Fruit fly (Drosophila melanogaster): ENCODE measurements around the gene CG32638.

Gene CG32638

dm6 chrX:13135702-13136101 lies 7.1 kb upstream of the CG32638 start (continued):
- no peak for TF ChIP-seq CG31365 (tag; optimal IDR thresholded peaks at IDR 0.05)
- TF ChIP-seq CG8765 (GFP tag; IDR thresholded peaks at IDR 0.05), result no peak
- peak; percentile 28 for TF ChIP-seq btn (GFP tag; optimal IDR thresholded peaks at IDR 0.05)
- peak; percentile 24 for TF ChIP-seq CG14710 (tag; optimal IDR thresholded peaks at IDR 0.05)
- TF ChIP-seq jigr1 (GFP tag; IDR thresholded peaks at IDR 0.05), result no peak
- peak; percentile 78 for TF ChIP-seq ken (GFP tag; IDR thresholded peaks at IDR 0.05)
- no peak for TF ChIP-seq Dad (GFP tag; optimal IDR thresholded peaks at IDR 0.05)
- TF ChIP-seq sisA (GFP tag; IDR thresholded peaks at IDR 0.05), result peak; percentile 72
- no peak for TF ChIP-seq hbn (GFP tag; IDR thresholded peaks at IDR 0.05; ENCODE audit: partially characterized antibody)
- TF ChIP-seq CG7357 (GFP tag; IDR thresholded peaks at IDR 0.05), result no peak
- peak; percentile 51 for TF ChIP-seq Hr3 (GFP tag; optimal IDR thresholded peaks at IDR 0.05)
- no peak for TF ChIP-seq dmrt11E (tag; optimal IDR thresholded peaks at IDR 0.05)
- peak; percentile 85 for TF ChIP-seq Sox102F (GFP tag; optimal IDR thresholded peaks at IDR 0.05)
- no peak for TF ChIP-seq corto (GFP tag; optimal IDR thresholded peaks at IDR 0.05)
- no peak for TF ChIP-seq CG2199 (GFP tag; IDR thresholded peaks at IDR 0.05)
- peak; percentile 45 for TF ChIP-seq CG32532 (GFP tag; IDR thresholded peaks at IDR 0.05)
- TF ChIP-seq CG18619 (GFP tag; optimal IDR thresholded peaks at IDR 0.05), result peak; percentile 9
- peak; percentile 57 for TF ChIP-seq run (tag; optimal IDR thresholded peaks at IDR 0.05)
- no peak for TF ChIP-seq Dref (GFP tag; IDR thresholded peaks at IDR 0.05)
- no peak for TF ChIP-seq p53 (GFP tag; optimal IDR thresholded peaks at IDR 0.05)
- TF ChIP-seq CG31388 (GFP tag; optimal IDR thresholded peaks at IDR 0.05), result no peak
- no peak for TF ChIP-seq gsb-n (tag; optimal IDR thresholded peaks at IDR 0.05)
- TF ChIP-seq Sin3A (optimal IDR thresholded peaks at IDR 0.05), result no peak
- TF ChIP-seq Hr39 (optimal IDR thresholded peaks at IDR 0.05), result no peak
- TF ChIP-seq maf-S (GFP tag; optimal IDR thresholded peaks at IDR 0.05), result no peak
- TF ChIP-seq CG14860 (GFP tag; IDR thresholded peaks at IDR 0.05; ENCODE audit: partially characterized antibody), result no peak
- TF ChIP-seq Hand (GFP tag; optimal IDR thresholded peaks at IDR 0.05), result no peak
- TF ChIP-seq dimm (GFP tag; IDR thresholded peaks at IDR 0.05), result 0 out of 2 replicates have a peak, but pooled peaks have one; percentile 10
- TF ChIP-seq disco-r (GFP tag; optimal IDR thresholded peaks at IDR 0.05), result peak; percentile 19
- TF ChIP-seq CG6654 (GFP tag; optimal IDR thresholded peaks at IDR 0.05), result no peak
- TF ChIP-seq seq (GFP tag; IDR thresholded peaks at IDR 0.05), result 0 out of 2 replicates have a peak, but pooled peaks have one; percentile 33
- no peak for TF ChIP-seq yki (optimal IDR thresholded peaks at IDR 0.05)
- TF ChIP-seq nerfin-2 (GFP tag; IDR thresholded peaks at IDR 0.05; ENCODE audit: partially characterized antibody), result no peak
- no peak for TF ChIP-seq CG15696 (tag; optimal IDR thresholded peaks at IDR 0.05)
- TF ChIP-seq CG12942 (GFP tag; optimal IDR thresholded peaks at IDR 0.05), result peak; percentile 48
- peak; percentile 18 for TF ChIP-seq MTF-1 (GFP tag; optimal IDR thresholded peaks at IDR 0.05; ENCODE audit: borderline replicate concordance)
- TF ChIP-seq CG2875 (GFP tag; optimal IDR thresholded peaks at IDR 0.05), result peak; percentile 45
- no peak for TF ChIP-seq abd-A (tag; optimal IDR thresholded peaks at IDR 0.05)
- TF ChIP-seq hkb (optimal IDR thresholded peaks at IDR 0.05), result no peak
- TF ChIP-seq hkb (GFP tag; IDR thresholded peaks at IDR 0.05), result peak; percentile 68
- no peak for TF ChIP-seq mirr (GFP tag; optimal IDR thresholded peaks at IDR 0.05)
- peak; percentile 53 for TF ChIP-seq nerfin-1 (tag; optimal IDR thresholded peaks at IDR 0.05)
- TF ChIP-seq Hr78 (GFP tag; optimal IDR thresholded peaks at IDR 0.05), result peak in 1 of 2 experiments; percentile 24
- TF ChIP-seq HmgZ (tag; optimal IDR thresholded peaks at IDR 0.05), result no peak
- no peak for TF ChIP-seq NFAT (GFP tag; IDR thresholded peaks at IDR 0.05)
- TF ChIP-seq CG3281 (GFP tag; optimal IDR thresholded peaks at IDR 0.05), result no peak
- no peak for TF ChIP-seq CG8478 (optimal IDR thresholded peaks at IDR 0.05)
- peak; percentile 20 for TF ChIP-seq salm (tag; optimal IDR thresholded peaks at IDR 0.05)
- TF ChIP-seq CG1647 (GFP tag; optimal IDR thresholded peaks at IDR 0.05), result no peak
- no peak for TF ChIP-seq CG6272 (GFP tag; IDR thresholded peaks at IDR 0.05)
- peak; percentile 75 for TF ChIP-seq Drgx (GFP tag; IDR thresholded peaks at IDR 0.05)
- TF ChIP-seq CG10979 (tag; optimal IDR thresholded peaks at IDR 0.05), result peak; percentile 52
- no peak for TF ChIP-seq ato (GFP tag; IDR thresholded peaks at IDR 0.05; ENCODE audit: partially characterized antibody)
